Fruit fly (Drosophila melanogaster) whole organism, embryonic: ENCODE measurements around the gene CG32832.

ENCODE experiments used
- Abd-B ChIP-seq: fragments of 200-800 bp; sonication (Bioruptor generic); optimal IDR thresholded peaks from 2 replicates; lab custom pipeline; 2018; ENCODE audit warnings: missing biosample characterization, mild to moderate bottlenecking, missing genetic modification characterization, moderate library complexity
- Blimp-1 ChIP-seq: fragments of 200-800 bp; sonication (Bioruptor generic); optimal IDR thresholded peaks from 3 replicates; lab custom pipeline; 2018; ENCODE audit warnings: missing biosample characterization, missing genetic modification characterization, mild to moderate bottlenecking, moderate library complexity, missing genetic modification reagents
- CG10267 ChIP-seq: fragments of 200-800 bp; sonication (Bioruptor generic); optimal IDR thresholded peaks from 2 replicates; lab custom pipeline; 2018; ENCODE audit warnings: missing biosample characterization, mild to moderate bottlenecking, missing genetic modification characterization, moderate library complexity
- CG10959 ChIP-seq: fragments of 200-800 bp; sonication (Bioruptor generic); IDR thresholded peaks from 2 replicates; pipeline ENCODE4 v1.3.6; 2022; ENCODE audit warnings: missing biosample characterization, missing genetic modification characterization
- CG10979 ChIP-seq: fragments of 200-800 bp; sonication (Bioruptor generic); optimal IDR thresholded peaks from 2 replicates; lab custom pipeline; 2018; ENCODE audit warnings: missing biosample characterization, mild to moderate bottlenecking, missing genetic modification characterization, moderate library complexity
- CG11085 ChIP-seq: fragments of 200-800 bp; sonication (Bioruptor generic); IDR thresholded peaks from 2 replicates; pipeline ENCODE4 v1.3.6; 2022; ENCODE audit warnings: missing biosample characterization, missing genetic modification characterization
- CG11247 ChIP-seq: fragments of 200-800 bp; sonication (Bioruptor generic); IDR thresholded peaks from 2 replicates; pipeline ENCODE4 v1.3.6; 2022; ENCODE audit warnings: missing biosample characterization, missing genetic modification characterization
- CG13424 ChIP-seq: fragments of 200-800 bp; sonication (Bioruptor generic); optimal IDR thresholded peaks from 2 replicates; lab custom pipeline; 2019; ENCODE audit warnings: missing biosample characterization, mild to moderate bottlenecking, missing genetic modification characterization, moderate library complexity
- CG13894 ChIP-seq: fragments of 200-800 bp; sonication (Bioruptor generic); optimal IDR thresholded peaks from 3 replicates; lab custom pipeline; 2018; ENCODE audit warnings: missing biosample characterization, mild to moderate bottlenecking, missing genetic modification characterization, moderate library complexity
- CG17359 ChIP-seq: fragments of 200-800 bp; sonication (Bioruptor generic); optimal IDR thresholded peaks from 3 replicates; lab custom pipeline; 2018; ENCODE audit warnings: missing biosample characterization, mild to moderate bottlenecking, missing genetic modification characterization, moderate library complexity
- CG17829 ChIP-seq: fragments of 200-800 bp; optimal IDR thresholded peaks from 2 replicates; lab custom pipeline; 2019; ENCODE audit warnings: missing biosample characterization, mild to moderate bottlenecking, missing genetic modification characterization, moderate library complexity
- CG18011 ChIP-seq: fragments of 200-800 bp; sonication (Bioruptor generic); optimal IDR thresholded peaks from 2 replicates; lab custom pipeline; 2017; ENCODE audit warnings: missing biosample characterization, missing genetic modification characterization, mild to moderate bottlenecking, moderate library complexity, missing genotype
- CG18599 ChIP-seq: fragments of 200-800 bp; sonication (Bioruptor generic); optimal IDR thresholded peaks from 3 replicates; lab custom pipeline; 2017; ENCODE audit warnings: missing biosample characterization, missing genetic modification characterization, mild to moderate bottlenecking, moderate library complexity, missing genetic modification reagents
- CG18619 ChIP-seq: fragments of 200-800 bp; sonication (Bioruptor generic); optimal IDR thresholded peaks from 3 replicates; lab custom pipeline; 2017; ENCODE audit warnings: missing biosample characterization, mild to moderate bottlenecking, missing genetic modification characterization
- CG3281 ChIP-seq: fragments of 200-800 bp; sonication (Bioruptor generic); optimal IDR thresholded peaks from 3 replicates; lab custom pipeline; 2017; ENCODE audit warnings: missing biosample characterization, mild to moderate bottlenecking, missing genetic modification characterization
- CG4328 ChIP-seq: fragments of 200-800 bp; sonication (Bioruptor generic); optimal IDR thresholded peaks from 3 replicates; lab custom pipeline; 2017; ENCODE audit warnings: missing biosample characterization, missing genetic modification reagents, missing genetic modification characterization
- CG6854 ChIP-seq: fragments of 200-800 bp; sonication (Bioruptor generic); optimal IDR thresholded peaks from 3 replicates; lab custom pipeline; 2017; ENCODE audit warnings: missing biosample characterization, mild to moderate bottlenecking, missing genetic modification characterization
- CG7357 ChIP-seq: fragments of 200-800 bp; sonication (Bioruptor generic); IDR thresholded peaks from 3 replicates; pipeline ENCODE4 v1.3.6; 2022; ENCODE audit warnings: missing biosample characterization, missing genetic modification characterization
- CG7987 ChIP-seq: fragments of 200-800 bp; sonication (Bioruptor generic); optimal IDR thresholded peaks from 2 replicates; lab custom pipeline; 2018; ENCODE audit warnings: missing biosample characterization, mild to moderate bottlenecking, missing genetic modification characterization, moderate library complexity
- CG8944 ChIP-seq: fragments of 200-800 bp; sonication (Bioruptor generic); optimal IDR thresholded peaks from 3 replicates; lab custom pipeline; 2016; ENCODE audit warnings: missing biosample characterization, missing genetic modification characterization
- CTCF ChIP-seq: fragments of 200-800 bp; sonication (Bioruptor generic); optimal IDR thresholded peaks from 2 replicates; lab custom pipeline; 2017; ENCODE audit warnings: missing biosample characterization, mild to moderate bottlenecking, missing genetic modification characterization, moderate library complexity
- Chrac-16 ChIP-seq: fragments of 200-800 bp; sonication (Bioruptor generic); optimal IDR thresholded peaks from 3 replicates; lab custom pipeline; 2016; ENCODE audit warnings: missing biosample characterization, missing genetic modification characterization
- CoRest ChIP-seq: fragments of 200-800 bp; sonication (Bioruptor generic); optimal IDR thresholded peaks from 3 replicates; lab custom pipeline; 2018; ENCODE audit warnings: missing biosample characterization, mild to moderate bottlenecking, missing genetic modification characterization, moderate library complexity
- Dad ChIP-seq: fragments of 200-800 bp; sonication (Bioruptor generic); optimal IDR thresholded peaks from 3 replicates; lab custom pipeline; 2016; ENCODE audit warnings: missing biosample characterization, missing genetic modification characterization
- HHEX ChIP-seq: fragments of 200-800 bp; sonication (Bioruptor generic); optimal IDR thresholded peaks from 3 replicates; lab custom pipeline; 2017; ENCODE audit warnings: missing biosample characterization, mild to moderate bottlenecking, missing genetic modification characterization, missing genetic modification reagents
- Hr78 ChIP-seq, 2 experiments: fragments of 200-800 bp in 1 of 2; fragments of >200 bp in 1 of 2; sonication (Bioruptor generic) in 1 of 2; optimal IDR thresholded peaks; 2 replicates each; lab custom pipeline; 2017 to 2019; ENCODE audit warnings: missing biosample characterization in 2 of 2, missing genetic modification characterization in 2 of 2, mild to moderate bottlenecking in 1 of 2, moderate library complexity in 1 of 2
- NK7.1 ChIP-seq: fragments of 200-800 bp; sonication (Bioruptor generic); optimal IDR thresholded peaks from 3 replicates; lab custom pipeline; 2016; ENCODE audit warnings: missing biosample characterization, missing genetic modification characterization
- Oli ChIP-seq: fragments of 200-800 bp; sonication (Bioruptor generic); optimal IDR thresholded peaks from 2 replicates; lab custom pipeline; 2018; ENCODE audit warnings: missing biosample characterization, mild to moderate bottlenecking, missing genetic modification characterization, moderate library complexity
- ap ChIP-seq: fragments of 200-800 bp; sonication (Bioruptor generic); IDR thresholded peaks from 2 replicates; pipeline ENCODE4 v1.3.6; 2022; ENCODE audit warnings: missing biosample characterization, missing genetic modification characterization
- ash1 ChIP-seq: fragments of 200-800 bp; sonication (Bioruptor generic); optimal IDR thresholded peaks from 2 replicates; lab custom pipeline; 2018; ENCODE audit warnings: missing biosample characterization, mild to moderate bottlenecking, missing genetic modification characterization
- caup ChIP-seq: fragments of 200-800 bp; sonication (Bioruptor generic); optimal IDR thresholded peaks from 3 replicates; lab custom pipeline; 2017; ENCODE audit warnings: missing biosample characterization, mild to moderate bottlenecking, missing genetic modification characterization, moderate library complexity; ENCODE audit not compliant: severe bottlenecking
- dysf ChIP-seq: fragments of 200-800 bp; sonication (Bioruptor generic); IDR thresholded peaks from 3 replicates; pipeline ENCODE4 v1.3.6; 2022; ENCODE audit warnings: missing biosample characterization, missing genetic modification characterization
- en ChIP-seq: fragments of 200-800 bp; sonication (Bioruptor generic); optimal IDR thresholded peaks from 2 replicates; lab custom pipeline; 2016; ENCODE audit warnings: missing biosample characterization, missing genetic modification characterization
- fd64A ChIP-seq: fragments of 200-800 bp; sonication (Bioruptor generic); optimal IDR thresholded peaks from 3 replicates; lab custom pipeline; 2018; ENCODE audit warnings: missing biosample characterization, mild to moderate bottlenecking, missing genetic modification characterization
- fd96Cb ChIP-seq: fragments of 200-800 bp; sonication (Bioruptor generic); optimal IDR thresholded peaks from 2 replicates; lab custom pipeline; 2018; ENCODE audit warnings: missing biosample characterization, mild to moderate bottlenecking, missing genetic modification characterization, moderate library complexity
- gem ChIP-seq: fragments of 200-800 bp; sonication (Bioruptor generic); optimal IDR thresholded peaks from 2 replicates; lab custom pipeline; 2019; ENCODE audit warnings: missing biosample characterization, mild to moderate bottlenecking, missing genetic modification characterization, moderate library complexity
- kah ChIP-seq: fragments of 200-800 bp; sonication (Bioruptor generic); optimal IDR thresholded peaks from 2 replicates; lab custom pipeline; 2018; ENCODE audit warnings: missing biosample characterization, mild to moderate bottlenecking, missing genetic modification characterization
- knrl ChIP-seq: fragments of 200-800 bp; sonication (Bioruptor generic); IDR thresholded peaks from 3 replicates; pipeline ENCODE4 v1.3.6; 2022; ENCODE audit warnings: missing biosample characterization, missing genetic modification characterization; ENCODE audit not compliant: partially characterized antibody
- nau ChIP-seq: fragments of 200-800 bp; sonication (Bioruptor generic); optimal IDR thresholded peaks from 3 replicates; lab custom pipeline; 2017; ENCODE audit warnings: missing biosample characterization, mild to moderate bottlenecking, missing genetic modification characterization, missing genetic modification reagents
- nmo ChIP-seq: fragments of 200-800 bp; sonication (Bioruptor generic); optimal IDR thresholded peaks from 2 replicates; lab custom pipeline; 2018; ENCODE audit warnings: missing biosample characterization, mild to moderate bottlenecking, missing genetic modification characterization, moderate library complexity
- onecut ChIP-seq: fragments of 200-800 bp; sonication (Bioruptor generic); IDR thresholded peaks from 2 replicates; pipeline ENCODE4 v1.3.6; 2022; ENCODE audit warnings: missing biosample characterization, missing genetic modification characterization
- pita ChIP-seq: fragments of 200-800 bp; sonication (Bioruptor generic); optimal IDR thresholded peaks from 2 replicates; lab custom pipeline; 2017; ENCODE audit warnings: missing biosample characterization, mild to moderate bottlenecking, missing genetic modification characterization
- pum ChIP-seq: fragments of 200-800 bp; sonication (Bioruptor generic); optimal IDR thresholded peaks from 2 replicates; lab custom pipeline; 2016; ENCODE audit warnings: missing biosample characterization, missing genetic modification characterization
- repo ChIP-seq: fragments of 200-800 bp; sonication (Bioruptor generic); optimal IDR thresholded peaks from 2 replicates; lab custom pipeline; 2016; ENCODE audit warnings: missing biosample characterization, missing genetic modification characterization
- sc ChIP-seq, 3 experiments: fragments of >200 bp in 2 of 3; fragments of 200-800 bp in 1 of 3; sonication (Bioruptor generic) in 1 of 3; optimal IDR thresholded peaks; 2 replicates in 2 of 3; 3 replicates in 1 of 3; lab custom pipeline; 2017; ENCODE audit warnings: mild to moderate bottlenecking in 1 of 3, missing biosample characterization in 1 of 3, missing genetic modification characterization in 1 of 3, missing genetic modification reagents in 1 of 3
- sd ChIP-seq: fragments of 200-800 bp; sonication (Bioruptor generic); optimal IDR thresholded peaks from 3 replicates; lab custom pipeline; 2018; ENCODE audit warnings: missing biosample characterization, mild to moderate bottlenecking, missing genetic modification characterization, moderate library complexity
- sqz ChIP-seq: fragments of 200-800 bp; sonication (Bioruptor generic); optimal IDR thresholded peaks from 3 replicates; lab custom pipeline; 2018; ENCODE audit warnings: missing biosample characterization, mild to moderate bottlenecking, missing genetic modification characterization
- vvl ChIP-seq: fragments of 200-800 bp; sonication (Bioruptor generic); IDR thresholded peaks from 2 replicates; pipeline ENCODE4 v1.3.6; 2022; ENCODE audit warnings: missing biosample characterization, missing genetic modification characterization
- wdn ChIP-seq: fragments of 200-800 bp; sonication (Bioruptor generic); IDR thresholded peaks from 2 replicates; pipeline ENCODE4 v1.3.6; 2022; ENCODE audit warnings: missing biosample characterization, missing genetic modification characterization

CG32832 gene

dm6 chr2L:16868897-16869324 lies 10.2 kb downstream of the CG32832 start (continued):
- no peak for TF ChIP-seq fd64A (GFP tag; lab: Kevin White, UChicago)
- peak; percentile 52; the same call in 1 of the 3 replicates for TF ChIP-seq CG7357 (GFP tag; lab: Robert Waterston, UW)
- no peak for TF ChIP-seq sd (tag; lab: Kevin White, UChicago)
- peak; percentile 44 for TF ChIP-seq fd96Cb (tag; lab: Kevin White, UChicago)
- peak; percentile 67 for TF ChIP-seq CoRest (tag; lab: Kevin White, UChicago)
- no peak for TF ChIP-seq ash1 (GFP tag; lab: Kevin White, UChicago)
- TF ChIP-seq CG3281 (GFP tag; lab: Kevin White, UChicago) = peak; percentile 32
- no peak for TF ChIP-seq NK7.1 (GFP tag; lab: Kevin White, UChicago)
- TF ChIP-seq Blimp-1 (GFP tag; lab: Kevin White, UChicago) = peak; percentile 60
- TF ChIP-seq pita = no peak
- TF ChIP-seq CG4328 = no peak
- TF ChIP-seq Oli (tag; lab: Kevin White, UChicago) = peak; percentile 61
- no peak for TF ChIP-seq sqz
- TF ChIP-seq onecut (GFP tag; lab: Robert Waterston, UW) = no peak
- TF ChIP-seq nau (GFP tag; lab: Kevin White, UChicago) = no peak
- no peak for TF ChIP-seq CG10959 (GFP tag; lab: Robert Waterston, UW)
- no peak for TF ChIP-seq wdn (GFP tag; lab: Robert Waterston, UW)
- peak in 1 of 2 experiments; percentile 96 for TF ChIP-seq Hr78 (GFP tag; optimal IDR thresholded peaks at IDR 0.05; lab: Kevin White, UChicago)
- TF ChIP-seq CG13894 (tag; lab: Kevin White, UChicago) = no peak
- TF ChIP-seq Abd-B = peak; percentile 46
- peak; percentile 24 for TF ChIP-seq HHEX (GFP tag; lab: Kevin White, UChicago)
- TF ChIP-seq ap (GFP tag; lab: Robert Waterston, UW) = 0 out of 2 replicates have a peak, but pooled peaks have one; percentile 13
- TF ChIP-seq Chrac-16 (GFP tag; lab: Kevin White, UChicago) = no peak
- TF ChIP-seq CG6854 = no peak
- TF ChIP-seq CG13424 (tag; lab: Kevin White, UChicago) = peak; percentile 74
- TF ChIP-seq CG18599 = peak; percentile 41
- TF ChIP-seq CG8944 = no peak
- peak; percentile 66 for TF ChIP-seq nmo (GFP tag; lab: Kevin White, UChicago)
- no peak for TF ChIP-seq sc (optimal IDR thresholded peaks at IDR 0.05; lab: Kevin White, UChicago)
- peak; percentile 20 for TF ChIP-seq sc (GFP tag; optimal IDR thresholded peaks at IDR 0.05; lab: Kevin White, UChicago)
- peak; percentile 29 for TF ChIP-seq CG10267
- no peak for TF ChIP-seq en
- no peak for TF ChIP-seq vvl (GFP tag; lab: Robert Waterston, UW)
- TF ChIP-seq Dad (GFP tag; lab: Kevin White, UChicago) = no peak
- peak; percentile 76 for TF ChIP-seq gem (tag; lab: Kevin White, UChicago)
- TF ChIP-seq caup (GFP tag; lab: Kevin White, UChicago) = no peak
- TF ChIP-seq CG11085 = no peak
- no peak for TF ChIP-seq pum
- no peak for TF ChIP-seq CG11247 (GFP tag; lab: Robert Waterston, UW)
- TF ChIP-seq CG10979 (tag; lab: Kevin White, UChicago) = peak; percentile 57
- no peak for TF ChIP-seq CG7987 (GFP tag; lab: Kevin White, UChicago)
- peak; percentile 49 for TF ChIP-seq CG17359 (tag; lab: Kevin White, UChicago)
- TF ChIP-seq dysf (GFP tag; lab: Robert Waterston, UW) = peak; percentile 75
- TF ChIP-seq CG18011 = no peak
- TF ChIP-seq kah (GFP tag; lab: Kevin White, UChicago) = no peak
- no peak for TF ChIP-seq repo (GFP tag; lab: Kevin White, UChicago)
- no peak for TF ChIP-seq CTCF (GFP tag; lab: Kevin White, UChicago)
- TF ChIP-seq CG17829 (tag; lab: Kevin White, UChicago) = peak; percentile 56
- no peak for TF ChIP-seq knrl (GFP tag; lab: Robert Waterston, UW)
- TF ChIP-seq CG18619 (GFP tag; lab: Kevin White, UChicago) = peak; percentile 55
